Worm (Caenorhabditis elegans) whole organism, late embryonic: ENCODE results near the gene C18H7.4.

Source experiments
- C38D4.7 ChIP-seq: fragments of 200-800 bp; sonication (Bioruptor generic); optimal IDR thresholded peaks from 2 replicates; lab custom pipeline; 2018; ENCODE audit warnings: mild to moderate bottlenecking, missing genetic modification characterization, moderate library complexity, missing compliant biosample characterization
- F13H6.1 ChIP-seq: sonication (generic microtip); optimal IDR thresholded peaks from 2 replicates; lab custom pipeline; 2016; ENCODE audit warnings: missing genetic modification characterization, missing compliant biosample characterization
- K02D7.2 ChIP-seq: sonication (generic microtip); optimal IDR thresholded peaks from 2 replicates; lab custom pipeline; 2017; ENCODE audit warnings: mild to moderate bottlenecking, missing genetic modification characterization, missing compliant biosample characterization
- T23F11.4 ChIP-seq: fragments of 200-800 bp; sonication (Bioruptor generic); optimal IDR thresholded peaks from 2 replicates; lab custom pipeline; 2018; ENCODE audit warnings: mild to moderate bottlenecking, missing genetic modification characterization, missing compliant biosample characterization
- ahr-1 ChIP-seq: sonication (generic microtip); optimal IDR thresholded peaks from 2 replicates; lab custom pipeline; 2016; ENCODE audit warnings: missing genetic modification characterization, missing compliant biosample characterization
- ama-1 ChIP-seq: fragments of 150-350 bp; optimal IDR thresholded peaks from 2 replicates; lab custom pipeline; 2014
- ceh-14 ChIP-seq: sonication (generic microtip); optimal IDR thresholded peaks from 2 replicates; lab custom pipeline; 2016; ENCODE audit warnings: missing genotype, missing genetic modification characterization, missing compliant biosample characterization
- ceh-18 ChIP-seq: sonication (generic microtip); optimal IDR thresholded peaks from 2 replicates; lab custom pipeline; 2016; ENCODE audit warnings: missing genetic modification characterization, missing compliant biosample characterization
- ceh-19 ChIP-seq: fragments of 200-800 bp; sonication (Bioruptor generic); optimal IDR thresholded peaks from 2 replicates; lab custom pipeline; 2018; ENCODE audit warnings: mild to moderate bottlenecking, missing genetic modification characterization, missing compliant biosample characterization
- ceh-2 ChIP-seq: sonication (generic microtip); optimal IDR thresholded peaks from 2 replicates; lab custom pipeline; 2016; ENCODE audit warnings: missing genotype, missing genetic modification characterization, missing compliant biosample characterization
- ceh-24 ChIP-seq: sonication (generic microtip); optimal IDR thresholded peaks from 2 replicates; lab custom pipeline; 2016; ENCODE audit warnings: mild to moderate bottlenecking, missing genetic modification characterization, missing compliant biosample characterization
- ceh-30 ChIP-seq: fragments of 150-350 bp; optimal IDR thresholded peaks from 2 replicates; lab custom pipeline; 2014; ENCODE audit warnings: missing biosample characterization, missing genetic modification characterization
- ceh-45 ChIP-seq: fragments of 200-800 bp; sonication (Bioruptor generic); IDR thresholded peaks from 2 replicates; pipeline ENCODE4 v1.3.6; 2022; ENCODE audit warnings: missing genetic modification reagents, missing genetic modification characterization, missing compliant biosample characterization
- ceh-9 ChIP-seq: sonication (generic microtip); optimal IDR thresholded peaks from 2 replicates; lab custom pipeline; 2016; ENCODE audit warnings: mild to moderate bottlenecking, missing genetic modification characterization, inconsistent platforms, missing compliant biosample characterization
- ets-4 ChIP-seq: sonication (generic microtip); optimal IDR thresholded peaks from 2 replicates; lab custom pipeline; 2016; ENCODE audit warnings: missing genetic modification characterization, missing compliant biosample characterization
- fax-1 ChIP-seq: sonication (generic microtip); optimal IDR thresholded peaks from 2 replicates; lab custom pipeline; 2016; ENCODE audit warnings: missing genotype, missing genetic modification characterization, missing compliant biosample characterization
- fkh-10 ChIP-seq: fragments of 150-350 bp; optimal IDR thresholded peaks from 2 replicates; lab custom pipeline; 2014; ENCODE audit warnings: missing biosample characterization, missing genetic modification reagents, missing genetic modification characterization
- fkh-6 ChIP-seq: sonication (generic microtip); optimal IDR thresholded peaks from 2 replicates; lab custom pipeline; 2016; ENCODE audit warnings: missing genetic modification characterization, missing compliant biosample characterization
- gmeb-2 ChIP-seq: sonication (generic microtip); optimal IDR thresholded peaks from 2 replicates; lab custom pipeline; 2016; ENCODE audit warnings: missing genetic modification characterization, inconsistent platforms, missing compliant biosample characterization
- lim-6 ChIP-seq: sonication (generic microtip); optimal IDR thresholded peaks from 2 replicates; lab custom pipeline; 2016; ENCODE audit warnings: missing genetic modification characterization, missing compliant biosample characterization
- madf-2 ChIP-seq: sonication (generic microtip); optimal IDR thresholded peaks from 2 replicates; lab custom pipeline; 2017; ENCODE audit warnings: missing genetic modification characterization, missing compliant biosample characterization
- mec-3 ChIP-seq: sonication (generic microtip); optimal IDR thresholded peaks from 2 replicates; lab custom pipeline; 2016; ENCODE audit warnings: borderline replicate concordance, missing genetic modification characterization, missing compliant biosample characterization
- nhr-11 ChIP-seq: fragments of 150-350 bp; optimal IDR thresholded peaks from 2 replicates; lab custom pipeline; 2014; ENCODE audit warnings: missing biosample characterization, missing genetic modification characterization
- npax-4 ChIP-seq: sonication (generic microtip); optimal IDR thresholded peaks from 2 replicates; lab custom pipeline; 2016; ENCODE audit warnings: missing genetic modification characterization, missing compliant biosample characterization
- odd-2 ChIP-seq: sonication (generic microtip); optimal IDR thresholded peaks from 2 replicates; lab custom pipeline; 2017; ENCODE audit warnings: antibody characterized with exemption, mild to moderate bottlenecking, missing genetic modification characterization, missing compliant biosample characterization
- pag-3 ChIP-seq: sonication (generic microtip); optimal IDR thresholded peaks from 2 replicates; lab custom pipeline; 2016; ENCODE audit warnings: missing compliant biosample characterization, missing genetic modification characterization, borderline replicate concordance
- pat-9 ChIP-seq: fragments of 200-800 bp; sonication (Bioruptor generic); optimal IDR thresholded peaks from 2 replicates; lab custom pipeline; 2018; ENCODE audit warnings: mild to moderate bottlenecking, missing genetic modification characterization, moderate library complexity, missing compliant biosample characterization
- pha-2 ChIP-seq: sonication (generic microtip); optimal IDR thresholded peaks from 2 replicates; lab custom pipeline; 2017; ENCODE audit warnings: mild to moderate bottlenecking, missing genetic modification characterization, missing compliant biosample characterization
- pha-4 ChIP-seq: fragments of 150-350 bp; optimal IDR thresholded peaks from 2 replicates; lab custom pipeline; 2018; ENCODE audit warnings: missing biosample characterization, missing genetic modification reagents, missing genetic modification characterization
- pqm-1 ChIP-seq: sonication (generic microtip); optimal IDR thresholded peaks from 2 replicates; lab custom pipeline; 2016; ENCODE audit warnings: missing genetic modification characterization, missing compliant biosample characterization
- rnt-1 ChIP-seq: sonication (generic microtip); optimal IDR thresholded peaks from 2 replicates; lab custom pipeline; 2016; ENCODE audit warnings: missing genetic modification characterization, missing compliant biosample characterization
- sdc-2 ChIP-seq: sonication (generic microtip); optimal IDR thresholded peaks from 2 replicates; lab custom pipeline; 2016; ENCODE audit warnings: missing genotype, missing genetic modification characterization, missing compliant biosample characterization
- sox-2 ChIP-seq: fragments of 200-800 bp; sonication (Bioruptor generic); IDR thresholded peaks from 2 replicates; pipeline ENCODE4 v1.3.6; 2022; ENCODE audit warnings: missing genetic modification reagents, missing genetic modification characterization, missing compliant biosample characterization
- tbx-2 ChIP-seq: sonication (generic microtip); optimal IDR thresholded peaks from 2 replicates; lab custom pipeline; 2016; ENCODE audit warnings: missing genetic modification characterization, missing compliant biosample characterization
- tbx-7 ChIP-seq: sonication (generic microtip); optimal IDR thresholded peaks from 2 replicates; lab custom pipeline; 2016; ENCODE audit warnings: missing genotype, missing genetic modification characterization, missing compliant biosample characterization
- ttx-3 ChIP-seq: sonication (generic microtip); optimal IDR thresholded peaks from 2 replicates; lab custom pipeline; 2016; ENCODE audit warnings: missing genetic modification reagents, missing genetic modification characterization, missing compliant biosample characterization
- unc-42 ChIP-seq: sonication (generic microtip); optimal IDR thresholded peaks from 2 replicates; lab custom pipeline; 2016; ENCODE audit warnings: missing genotype, missing genetic modification characterization, missing compliant biosample characterization
- unc-55 ChIP-seq: sonication (generic microtip); optimal IDR thresholded peaks from 2 replicates; lab custom pipeline; 2017; ENCODE audit warnings: missing biosample characterization, missing genetic modification reagents, missing genetic modification characterization
- unc-86 ChIP-seq: sonication (generic microtip); optimal IDR thresholded peaks from 2 replicates; lab custom pipeline; 2016; ENCODE audit warnings: missing genetic modification characterization, missing compliant biosample characterization

The C18H7.4 gene

DNA sequence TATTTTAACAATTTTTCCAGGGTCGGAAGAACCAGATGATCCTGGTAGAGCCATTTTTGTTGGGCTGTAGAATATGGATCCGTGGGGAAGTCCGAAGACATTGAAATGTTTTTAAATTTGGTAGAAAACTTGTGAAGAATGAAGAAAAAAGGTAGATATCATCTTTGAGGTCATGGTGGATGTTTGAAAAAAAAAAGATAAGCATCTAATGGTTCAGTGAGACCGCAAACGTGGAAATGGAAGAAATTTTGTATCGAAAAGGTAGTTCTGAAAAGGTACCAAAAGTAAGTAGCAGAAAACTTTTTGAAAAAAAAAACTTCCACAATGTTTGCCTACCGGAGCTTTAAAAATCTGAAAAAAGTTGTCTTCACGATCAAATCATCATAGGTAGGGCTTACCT, 10.4 kb downstream of the C18H7.4 start, which contains the start of gene prmt-4:
prmt-4 (minus strand) TSS at position 101 of the 400 bp plus-strand sequence.
- TF ChIP-seq pag-3 (tag; lab: Kevin White, UChicago) (no peak), fkh-6 (no peak), mec-3 (no peak), tbx-7 (no peak), unc-42 (tag; lab: Kevin White, UChicago) (no peak), pha-2 (tag; lab: Kevin White, UChicago) (no peak), tbx-2 (tag; lab: Kevin White, UChicago) (no peak), ets-4 (tag; lab: Kevin White, UChicago) (no peak), sox-2 (GFP tag; lab: Robert Waterston, UW) (no peak), sdc-2 (tag; lab: Kevin White, UChicago) (no peak), unc-86 (tag; lab: Kevin White, UChicago) (no peak), F13H6.1 (tag; lab: Kevin White, UChicago) (no peak), nhr-11 (no peak)

DNA sequence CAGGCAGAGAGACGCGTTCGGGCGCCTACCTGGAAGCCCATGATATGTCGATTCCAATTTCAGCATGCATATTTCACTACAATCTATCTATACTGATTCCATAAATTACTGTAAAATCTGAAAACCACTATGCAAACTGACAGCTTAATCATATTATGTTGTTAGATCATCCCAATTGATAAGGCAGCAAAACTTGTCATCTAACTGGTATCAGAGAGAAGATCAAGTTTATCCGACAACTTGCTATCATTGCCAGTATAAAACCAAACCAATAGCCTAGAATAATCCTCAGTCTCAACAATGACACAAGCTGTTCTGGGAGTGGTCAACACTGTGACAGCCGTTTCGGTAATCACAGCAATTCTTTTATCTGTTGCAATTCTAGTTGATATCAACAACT, 11.0 kb downstream of the C18H7.4 start, which contains the start of gene col-102:
col-102 (plus strand) TSS at position 301 of the 400 bp plus-strand sequence.
- TF ChIP-seq fax-1 (no peak), ceh-2 (tag; lab: Kevin White, UChicago) (no peak), ttx-3 (tag; lab: Kevin White, UChicago) (no peak), ceh-9 (tag; lab: Kevin White, UChicago) (no peak), lim-6 (tag; lab: Kevin White, UChicago) (no peak), ceh-18 (tag; lab: Kevin White, UChicago) (no peak), fkh-10 (GFP tag; lab: Kevin White, UChicago) (no peak), ceh-45 (no peak), pat-9 (tag; lab: Kevin White, UChicago) (no peak), odd-2 (tag; lab: Kevin White, UChicago) (no peak), pqm-1 (tag; lab: Kevin White, UChicago) (no peak)

DNA sequence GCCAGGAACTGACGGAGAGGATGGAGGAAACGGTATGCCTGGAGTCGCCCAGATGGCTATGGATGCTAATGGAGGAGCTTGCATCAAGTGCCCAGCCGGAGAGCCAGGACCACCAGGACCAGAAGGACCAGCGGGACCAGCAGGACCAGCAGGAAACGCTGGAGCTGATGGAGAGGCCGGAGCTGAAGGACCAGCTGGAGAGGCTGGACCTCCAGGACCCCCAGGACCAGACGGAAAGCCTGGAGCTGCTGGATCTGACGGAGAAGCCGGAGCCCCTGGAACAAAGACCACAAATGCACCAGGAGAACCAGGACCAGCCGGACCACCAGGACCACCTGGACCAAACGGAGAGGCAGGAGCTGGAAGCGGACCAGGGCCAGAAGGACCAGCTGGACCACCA, 11.7 kb downstream of the C18H7.4 start:
- TF ChIP-seq pqm-1 (tag; lab: Kevin White, UChicago) (no peak), fkh-10 (GFP tag; lab: Kevin White, UChicago) (no peak), pha-4 (no peak), pha-2 (tag; lab: Kevin White, UChicago) (no peak), unc-55 (no peak), npax-4 (tag; lab: Kevin White, UChicago) (no peak), C38D4.7 (GFP tag; lab: Kevin White, UChicago) (no peak), ceh-45 (no peak), madf-2 (tag; lab: Kevin White, UChicago) (no peak), ahr-1 (no peak), gmeb-2 (tag; lab: Kevin White, UChicago) (no peak), ama-1 (lab: Kevin White, UChicago) (no peak), T23F11.4 (no peak), K02D7.2 (tag; lab: Kevin White, UChicago) (no peak), ceh-19 (no peak), ceh-14 (no peak), ceh-2 (tag; lab: Kevin White, UChicago) (no peak), ceh-9 (tag; lab: Kevin White, UChicago) (no peak), rnt-1 (tag; lab: Kevin White, UChicago) (no peak), ceh-24 (tag; lab: Kevin White, UChicago) (no peak)

DNA sequence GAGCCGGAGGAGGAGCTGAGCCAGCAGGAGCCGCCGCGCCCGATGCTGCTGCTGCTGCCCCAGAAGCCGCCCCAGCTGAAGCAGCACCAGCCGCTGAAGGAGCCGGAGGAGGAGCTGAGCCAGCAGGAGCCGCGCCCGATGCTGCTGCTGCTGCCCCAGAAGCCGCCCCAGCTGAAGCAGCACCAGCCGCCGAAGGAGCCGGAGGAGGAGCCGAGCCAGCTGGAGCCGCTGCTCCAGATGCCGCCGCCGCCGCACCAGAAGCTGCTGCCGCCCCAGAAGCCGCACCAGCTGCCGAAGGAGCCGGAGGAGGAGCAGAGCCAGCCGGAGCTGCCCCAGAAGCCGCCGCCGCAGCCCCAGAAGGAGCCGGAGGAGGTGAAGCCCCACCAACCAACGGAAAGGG, 12.3 kb downstream of the C18H7.4 start:
- TF ChIP-seq ceh-30 (no peak), ceh-2 (tag; lab: Kevin White, UChicago) (no peak)
- TF ChIP-seq, all 69 proteins: peak for 0
